Worm (Caenorhabditis elegans): ENCODE results near the gene fbxa-137.

ce11 chrV:2306383-2306782 is 27.8 kb downstream of the fbxa-137 start:
- no peak for TF ChIP-seq fos-1 (tag; optimal IDR thresholded peaks at IDR 0.05)
- TF ChIP-seq ama-1 (optimal IDR thresholded peaks at IDR 0.05): no peak
- no peak for TF ChIP-seq nhr-25 (tag; optimal IDR thresholded peaks at IDR 0.05)
- no peak for TF ChIP-seq egl-27 (tag; optimal IDR thresholded peaks at IDR 0.05)
- no peak for TF ChIP-seq elt-3 (tag; optimal IDR thresholded peaks at IDR 0.05)
- no peak for TF ChIP-seq lin-39 (tag; optimal IDR thresholded peaks at IDR 0.05)
- TF ChIP-seq nhr-12 (tag; optimal IDR thresholded peaks at IDR 0.05): no peak
